Fruit fly (Drosophila melanogaster): Measurements from ENCODE around the gene CG10600.

- TF ChIP-seq psq (GFP tag; optimal IDR thresholded peaks at IDR 0.05) (no peak), lola (GFP tag; optimal IDR thresholded peaks at IDR 0.05) (no peak), Mio (GFP tag; optimal IDR thresholded peaks at IDR 0.05) (no peak), Myc (optimal IDR thresholded peaks at IDR 0.05) (no peak), GATAd (GFP tag; optimal IDR thresholded peaks at IDR 0.05) (no peak), pan (optimal IDR thresholded peaks at IDR 0.05) (no peak), br (GFP tag; optimal IDR thresholded peaks at IDR 0.05) (no peak), HLH106 (tag; optimal IDR thresholded peaks at IDR 0.05) (no peak), Abd-B (GFP tag; optimal IDR thresholded peaks at IDR 0.05) (no peak)
Measured at dm6 chr2L:18793243-18793642, 46.2 kb downstream of the CG10600 start.
